Worm (Caenorhabditis elegans) whole organism, L4/young adult: ENCODE results near the gene tag-314.

ENCODE experiments used
- W03F9.2 ChIP-seq: fragments of 150-350 bp; optimal IDR thresholded peaks from 2 replicates; lab custom pipeline; 2014; ENCODE audit warnings: missing biosample characterization, missing genetic modification characterization
- dao-5 ChIP-seq: sonication (generic microtip); optimal IDR thresholded peaks from 2 replicates; lab custom pipeline; 2016; ENCODE audit warnings: missing genotype, missing genetic modification characterization, moderate library complexity, missing compliant biosample characterization
- him-1 ChIP-seq: sonication (generic microtip); optimal IDR thresholded peaks from 2 replicates; lab custom pipeline; 2016; ENCODE audit warnings: missing genotype, missing genetic modification reagents, missing genetic modification characterization, missing compliant biosample characterization

- TF ChIP-seq W03F9.2 (tag; lab: Kevin White, UChicago) (no peak), him-1 (no peak), dao-5 (tag; lab: Kevin White, UChicago) (no peak)
These were observed 40.2 kb upstream of the tag-314 start for ce11 chrV:10468709-10469108.
